Worm (Caenorhabditis elegans): ENCODE data around the gene Y39C12A.9.

Gene Y39C12A.9

ce11 chrIV:12268272-12269045 lies 9.4 kb upstream of the Y39C12A.9 start, which contains the start of the genes ppm-1.H and rpl-34:
Gene ppm-1.H (minus strand): TSS chrIV:12268322.
Gene rpl-34 (plus strand): TSS chrIV:12268995.
- no peak for TF ChIP-seq unc-62 (GFP tag; optimal IDR thresholded peaks at IDR 0.05)

- no peak for TF ChIP-seq unc-62 (GFP tag; optimal IDR thresholded peaks at IDR 0.05)
These were observed 6.9 kb upstream of the Y39C12A.9 start for ce11 chrIV:12265877-12266276.

DNA sequence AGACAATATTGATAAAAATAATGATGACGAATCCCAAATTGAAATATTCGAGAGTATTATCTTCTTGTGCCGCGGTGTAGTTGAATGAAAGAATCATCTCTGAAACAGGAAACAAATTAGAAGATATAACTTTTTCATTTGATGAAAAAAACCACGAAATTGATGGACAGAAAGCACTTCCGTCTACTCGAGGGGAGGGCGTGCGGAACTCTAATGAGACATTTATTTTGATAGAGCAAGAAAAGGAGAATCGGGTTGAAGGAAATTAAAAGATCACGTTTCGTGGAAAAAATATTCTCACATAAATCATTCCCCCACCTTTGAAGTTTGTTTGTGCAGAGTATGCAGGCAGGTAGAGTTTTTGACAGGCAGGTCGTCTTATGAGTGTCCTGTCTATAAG lies 2.3 kb upstream of the Y39C12A.9 start, which contains the start of gene sre-14:
Gene sre-14, minus strand, starts transcription at position 101 of the 400 bp plus-strand sequence.
- TF ChIP-seq unc-62 (GFP tag; optimal IDR thresholded peaks at IDR 0.05) = no peak

ce11 chrIV:12252579-12252978 lies 6.4 kb downstream of the Y39C12A.9 start, which contains the start of gene dnj-26:
Gene dnj-26 (minus strand): TSS chrIV:12252679.
- no peak for TF ChIP-seq unc-62 (GFP tag; optimal IDR thresholded peaks at IDR 0.05)

- no peak for TF ChIP-seq unc-62 (GFP tag; optimal IDR thresholded peaks at IDR 0.05)
These were observed 14.3 kb downstream of the Y39C12A.9 start, which contains the start of gene sre-15 for ce11 chrIV:12244706-12245105. Gene sre-15 (minus strand): TSS chrIV:12244806.

- no peak for TF ChIP-seq unc-62 (GFP tag; optimal IDR thresholded peaks at IDR 0.05)
These were observed 20.2 kb downstream of the Y39C12A.9 start, which contains the start of gene sre-19 for ce11 chrIV:12238851-12239250. Gene sre-19 (minus strand): TSS chrIV:12238951.

ce11 chrIV:12236011-12236410 lies 23.0 kb downstream of the Y39C12A.9 start, which contains the start of gene sre-16:
Gene sre-16 (minus strand): TSS chrIV:12236111.
- TF ChIP-seq unc-62 (GFP tag; optimal IDR thresholded peaks at IDR 0.05) = no peak

DNA sequence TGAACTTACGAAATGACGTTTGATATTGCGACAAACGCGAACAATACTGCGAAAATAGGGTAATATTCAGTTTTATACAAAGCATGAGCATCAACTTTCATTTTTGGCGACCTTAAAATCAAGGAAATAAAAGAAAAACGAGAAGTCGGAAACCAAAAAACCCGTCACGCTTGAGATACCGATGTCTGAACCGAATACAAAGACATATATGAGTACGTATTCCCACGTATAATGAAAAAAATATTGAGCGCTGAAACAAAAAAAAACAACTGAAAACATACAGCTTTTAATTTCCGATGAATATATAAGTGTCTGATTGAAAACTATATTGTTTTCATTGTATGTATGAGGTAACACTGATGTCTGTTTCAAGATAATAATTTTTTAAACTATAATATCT lies 29.3 kb downstream of the Y39C12A.9 start, which contains the start of gene sre-18:
Gene sre-18, minus strand, starts transcription at position 101 of the 400 bp plus-strand sequence.
- no peak for TF ChIP-seq unc-62 (GFP tag; optimal IDR thresholded peaks at IDR 0.05)

ce11 chrIV:12227012-12227411 lies 32.0 kb downstream of the Y39C12A.9 start, which contains the start of gene mlt-3:
Gene mlt-3 (minus strand): TSS chrIV:12227112.
- no peak for TF ChIP-seq unc-62 (GFP tag; optimal IDR thresholded peaks at IDR 0.05)

DNA sequence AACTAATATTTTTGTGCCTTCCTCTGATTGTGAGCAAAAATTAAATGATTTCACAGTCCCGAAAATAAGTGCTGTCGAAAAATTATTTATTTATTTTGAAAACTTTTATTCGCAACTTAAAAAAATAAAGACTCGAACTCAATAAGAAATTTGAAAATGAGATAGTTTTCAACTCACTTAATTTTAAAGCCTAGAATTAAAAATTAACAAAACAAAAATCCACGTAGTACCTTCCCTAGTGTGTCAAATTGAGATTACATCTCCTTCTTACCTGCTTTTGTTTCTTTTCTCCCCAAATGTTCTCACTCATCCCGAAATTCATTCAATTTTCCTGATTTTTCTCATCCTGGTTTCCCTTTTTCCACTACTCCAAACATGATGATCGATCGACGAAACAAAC lies 39.7 kb downstream of the Y39C12A.9 start, which contains the start of gene F35G2.5:
Gene F35G2.5, plus strand, starts transcription at position 301 of the 400 bp plus-strand sequence.
- TF ChIP-seq unc-62 (GFP tag; optimal IDR thresholded peaks at IDR 0.05) = no peak

DNA sequence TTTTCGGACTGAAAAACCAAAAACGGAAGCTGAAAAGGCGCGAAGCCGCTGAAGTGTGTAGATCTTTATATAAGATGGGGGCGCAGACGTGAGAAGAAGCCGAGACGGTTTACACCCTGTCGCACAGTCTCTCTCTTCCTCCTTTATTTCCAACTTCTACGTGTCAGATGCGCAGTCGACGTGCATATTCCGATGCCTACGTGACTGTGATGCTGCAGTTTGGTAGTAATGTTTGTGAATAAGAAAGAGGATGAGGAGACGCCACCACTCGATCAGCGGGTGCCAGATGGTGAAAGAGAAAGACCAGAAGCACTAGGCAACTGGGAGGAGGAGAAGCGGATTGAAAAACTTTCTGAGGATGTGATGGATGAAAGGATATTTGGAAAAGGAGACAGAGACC lies 40.8 kb downstream of the Y39C12A.9 start:
- TF ChIP-seq unc-62 (GFP tag; optimal IDR thresholded peaks at IDR 0.05) = no peak

DNA sequence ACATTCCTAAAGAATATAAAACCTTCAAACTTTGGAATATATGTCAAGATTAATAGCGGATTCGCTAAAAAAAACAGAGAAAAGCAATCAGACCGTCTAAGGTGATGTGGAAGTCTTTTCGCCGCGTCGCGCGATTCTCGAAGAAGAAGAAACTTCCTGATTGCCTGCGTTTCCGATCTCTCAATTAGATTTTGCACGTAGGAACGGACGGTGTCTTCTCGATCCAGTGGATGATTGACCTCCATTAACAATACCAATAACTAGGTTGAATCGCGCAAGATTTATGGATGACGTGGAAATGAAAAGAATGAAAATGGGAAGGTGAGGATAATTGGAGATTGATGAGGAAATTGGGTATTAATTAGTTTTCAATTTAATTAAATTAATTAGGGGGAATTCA lies 41.9 kb downstream of the Y39C12A.9 start:
- no peak for TF ChIP-seq unc-62 (GFP tag; optimal IDR thresholded peaks at IDR 0.05)

DNA sequence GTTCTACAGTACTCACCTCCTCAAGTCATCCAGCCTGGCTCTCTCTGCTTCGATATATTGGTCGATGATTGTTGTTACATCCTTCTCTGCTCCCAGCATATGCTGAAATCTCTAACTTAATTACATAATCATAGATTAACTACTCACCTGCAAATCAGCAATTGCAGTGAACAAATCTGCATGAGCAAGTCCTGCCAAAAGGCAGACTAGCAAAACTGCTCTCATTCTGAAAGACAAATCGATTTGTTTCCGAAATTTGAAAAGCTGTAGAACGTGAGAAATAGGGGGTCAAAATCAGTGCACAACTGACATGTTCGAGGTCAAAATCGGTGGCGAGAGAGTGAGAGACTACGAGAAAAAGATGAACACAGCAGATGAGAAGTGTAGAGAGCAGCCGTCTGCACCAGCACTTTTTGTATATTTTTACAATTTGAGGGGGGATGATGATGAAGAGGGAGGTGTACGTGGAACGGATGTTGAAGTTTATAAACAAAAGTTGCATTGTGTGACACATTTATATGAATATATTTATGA lies 43.2 kb downstream of the Y39C12A.9 start, which contains the start of gene phy-2:
Gene phy-2, minus strand, starts transcription at position 226 of the 534 bp plus-strand sequence.
- no peak for TF ChIP-seq unc-62 (GFP tag; optimal IDR thresholded peaks at IDR 0.05)

DNA sequence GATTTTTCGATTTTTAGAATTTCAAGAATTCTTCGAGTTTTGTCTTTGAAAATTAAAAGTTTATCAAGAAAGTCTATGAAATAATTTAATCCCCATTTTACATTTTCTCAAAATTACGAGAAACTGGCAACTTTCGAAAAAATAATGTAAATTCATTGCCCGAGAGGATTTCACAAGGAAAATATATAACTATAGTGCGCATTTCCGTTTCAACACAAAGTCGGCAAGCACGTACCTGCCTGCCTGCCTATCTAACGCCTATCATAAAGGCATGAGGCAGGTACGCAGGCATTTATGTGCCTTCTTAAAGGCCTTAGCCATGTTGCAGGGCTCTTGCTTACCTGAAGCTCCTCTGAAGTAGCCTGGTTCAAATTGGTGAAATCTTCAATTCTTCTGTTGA lies 46.2 kb downstream of the Y39C12A.9 start:
- TF ChIP-seq unc-62 (GFP tag; optimal IDR thresholded peaks at IDR 0.05) = no peak

ce11 chrIV:12211292-12211691 lies 47.7 kb downstream of the Y39C12A.9 start:
- no peak for TF ChIP-seq unc-62 (GFP tag; optimal IDR thresholded peaks at IDR 0.05)

DNA sequence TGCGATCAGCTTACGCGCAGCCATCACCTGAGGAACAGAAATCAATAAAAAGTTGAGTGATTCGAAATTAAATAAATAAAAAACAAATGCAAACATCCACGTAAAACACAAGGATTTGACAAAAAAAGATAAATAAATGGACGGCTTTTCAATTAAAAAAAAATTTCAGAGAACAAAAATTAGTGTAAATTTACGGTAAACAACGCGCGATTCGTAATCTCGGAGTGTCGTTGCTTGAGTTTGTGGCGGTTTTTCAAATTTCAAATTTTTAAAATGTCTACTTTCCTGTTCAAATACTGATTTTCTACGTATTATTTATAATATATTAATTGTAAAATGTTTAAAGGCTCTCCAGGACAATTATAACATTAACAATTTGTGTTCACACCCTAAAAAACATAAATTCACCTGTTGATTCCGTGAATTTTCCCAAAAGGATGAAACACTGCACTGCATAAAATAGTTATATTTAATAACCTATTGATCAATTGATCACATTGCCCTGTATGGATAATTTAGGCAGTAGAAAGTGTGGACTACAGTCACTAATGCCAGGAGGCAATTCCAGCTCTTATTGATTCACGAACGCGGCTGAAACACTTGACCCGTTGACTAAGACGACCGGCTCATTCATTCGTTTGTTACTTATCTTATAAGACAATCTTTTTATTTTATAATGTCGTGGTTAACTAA lies 49.9 kb downstream of the Y39C12A.9 start, which contains the start of the genes marb-1 and F35G2.3:
Gene marb-1, minus strand, starts transcription at position 27 of the 693 bp plus-strand sequence.
Gene F35G2.3, plus strand, starts transcription at position 643 of the 693 bp plus-strand sequence.
- no peak for TF ChIP-seq unc-62 (GFP tag; optimal IDR thresholded peaks at IDR 0.05)
